Worm (Caenorhabditis elegans): Measurements from ENCODE around the gene F54D10.4.

F54D10.4 gene

DNA sequence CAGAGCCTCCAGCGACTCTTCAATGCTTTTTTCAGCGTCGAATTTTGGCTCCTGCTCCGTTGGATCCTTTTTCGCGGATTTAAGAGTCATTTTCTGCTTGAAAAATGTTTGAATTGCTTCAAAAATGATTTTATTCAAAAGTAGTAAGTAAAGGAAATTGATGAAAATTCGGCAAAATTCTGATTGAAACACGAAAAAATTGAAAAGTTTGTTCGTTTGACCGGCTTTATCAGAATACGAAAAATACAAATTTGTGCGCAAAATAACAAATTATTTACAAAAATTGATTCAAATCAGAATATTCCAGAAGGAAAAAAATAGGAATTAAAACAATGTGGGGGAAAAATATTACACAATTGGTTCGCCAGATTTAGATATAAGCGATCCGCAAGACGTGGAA is at the start of gene F54D10.4:
Gene F54D10.4, minus strand, starts transcription at position 101 of the 400 bp plus-strand sequence.
- TF ChIP-seq nhr-232 (tag; optimal IDR thresholded peaks at IDR 0.05) (no peak), unc-86 (tag; optimal IDR thresholded peaks at IDR 0.05) (no peak), lim-6 (tag; optimal IDR thresholded peaks at IDR 0.05) (no peak), hlh-8 (tag; optimal IDR thresholded peaks at IDR 0.05) (no peak), K09A11.1 (tag; optimal IDR thresholded peaks at IDR 0.05; ENCODE audit: insufficient read depth) (no peak), fax-1 (tag; optimal IDR thresholded peaks at IDR 0.05) (no peak), odd-2 (tag; optimal IDR thresholded peaks at IDR 0.05) (no peak), ceh-34 (tag; optimal IDR thresholded peaks at IDR 0.05) (no peak), fkh-10 (GFP tag; optimal IDR thresholded peaks at IDR 0.05) (no peak), ceh-31 (tag; optimal IDR thresholded peaks at IDR 0.05) (no peak), ceh-45 (GFP tag; IDR thresholded peaks at IDR 0.05) (no peak)

DNA sequence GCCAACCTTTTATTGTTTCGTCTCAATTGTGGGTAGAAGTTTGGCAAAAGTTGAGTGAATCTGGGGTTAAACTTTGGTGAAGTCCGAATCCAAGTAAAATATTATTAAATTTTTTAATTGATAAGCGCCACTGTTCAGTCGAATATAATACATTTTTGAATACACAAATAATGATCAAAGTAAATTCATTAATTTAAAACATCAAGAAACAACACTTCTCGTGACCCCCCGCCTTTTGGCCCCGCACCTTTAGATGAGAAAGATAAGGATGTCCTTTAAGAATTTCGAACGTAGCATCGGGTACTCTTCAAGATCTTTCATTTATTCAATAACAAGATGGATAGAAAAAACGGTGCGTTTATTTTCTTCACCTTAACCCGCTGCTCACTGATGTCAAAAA is 45.8 kb upstream of the F54D10.4 start, which contains the start of gene nhr-257:
Gene nhr-257, plus strand, starts transcription at position 301 of the 400 bp plus-strand sequence.
- TF ChIP-seq ama-1 (optimal IDR thresholded peaks at IDR 0.05) (no peak), ahr-1 (tag; optimal IDR thresholded peaks at IDR 0.05) (no peak), unc-3 (GFP tag; conservative IDR thresholded peaks at IDR 0.05) (no peak), unc-3 (tag; optimal IDR thresholded peaks at IDR 0.05) (no peak), tbx-2 (tag; optimal IDR thresholded peaks at IDR 0.05) (no peak), ztf-16 (tag; optimal IDR thresholded peaks at IDR 0.05) (no peak), ceh-18 (tag; optimal IDR thresholded peaks at IDR 0.05) (no peak), pat-9 (tag; optimal IDR thresholded peaks at IDR 0.05) (no peak), T23F11.4 (GFP tag; optimal IDR thresholded peaks at IDR 0.05) (no peak), K09A11.1 (tag; optimal IDR thresholded peaks at IDR 0.05; ENCODE audit: insufficient read depth) (no peak), ceh-34 (tag; optimal IDR thresholded peaks at IDR 0.05) (no peak), pax-1 (tag; optimal IDR thresholded peaks at IDR 0.05) (no peak), npax-4 (tag; optimal IDR thresholded peaks at IDR 0.05) (no peak), fkh-10 (GFP tag; optimal IDR thresholded peaks at IDR 0.05) (no peak), unc-86 (tag; optimal IDR thresholded peaks at IDR 0.05) (no peak), pros-1 (tag; optimal IDR thresholded peaks at IDR 0.05) (no peak), lin-11 (tag; optimal IDR thresholded peaks at IDR 0.05) (no peak), nfya-1 (tag; optimal IDR thresholded peaks at IDR 0.05) (no peak)

DNA sequence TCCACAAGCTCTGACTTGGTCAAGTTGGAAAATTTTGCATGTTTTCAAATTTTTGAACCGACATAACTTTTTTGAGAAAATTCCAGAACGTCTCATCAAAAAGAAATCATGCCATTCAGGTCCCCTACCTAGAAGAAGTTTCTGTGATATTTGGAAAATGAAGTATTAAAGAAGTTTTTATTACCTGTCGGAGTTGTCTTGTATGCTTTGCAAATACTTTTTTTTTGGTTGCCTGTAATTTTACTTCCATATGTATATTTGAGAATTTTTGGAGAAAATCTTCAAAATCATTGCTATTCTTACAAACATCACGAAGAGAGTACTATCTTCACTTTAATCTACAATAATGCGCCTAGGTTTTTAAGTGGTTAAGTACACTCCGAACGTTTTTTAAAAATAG is 43.8 kb upstream of the F54D10.4 start, which contains the start of gene nhr-72:
Gene nhr-72, minus strand, starts transcription at position 101 of the 400 bp plus-strand sequence.
- TF ChIP-seq fkh-6 (tag; optimal IDR thresholded peaks at IDR 0.05) = no peak
- TF ChIP-seq syd-9 (tag; optimal IDR thresholded peaks at IDR 0.05) = no peak
- no peak for TF ChIP-seq zip-5 (tag; optimal IDR thresholded peaks at IDR 0.05)
- TF ChIP-seq hlh-30 (tag; optimal IDR thresholded peaks at IDR 0.05; ENCODE audit: insufficient read depth) = no peak
- no peak for TF ChIP-seq C08G9.2 (tag; optimal IDR thresholded peaks at IDR 0.05)
- no peak for TF ChIP-seq ceh-30 (tag; optimal IDR thresholded peaks at IDR 0.05)
- no peak for TF ChIP-seq C38D4.7 (GFP tag; optimal IDR thresholded peaks at IDR 0.05)
- TF ChIP-seq che-1 (tag; optimal IDR thresholded peaks at IDR 0.05) = no peak
- no peak for TF ChIP-seq unc-3 (GFP tag; conservative IDR thresholded peaks at IDR 0.05)
- no peak for TF ChIP-seq unc-3 (tag; optimal IDR thresholded peaks at IDR 0.05)
- no peak for TF ChIP-seq unc-42 (tag; optimal IDR thresholded peaks at IDR 0.05)
- TF ChIP-seq mec-3 (tag; optimal IDR thresholded peaks at IDR 0.05; ENCODE audit: borderline replicate concordance) = no peak
- TF ChIP-seq F13H6.1 (tag; optimal IDR thresholded peaks at IDR 0.05) = no peak
- TF ChIP-seq ceh-18 (tag; optimal IDR thresholded peaks at IDR 0.05) = no peak
- TF ChIP-seq ceh-14 (tag; optimal IDR thresholded peaks at IDR 0.05) = no peak
- no peak for TF ChIP-seq pqm-1 (tag; optimal IDR thresholded peaks at IDR 0.05)
- TF ChIP-seq tbx-2 (tag; optimal IDR thresholded peaks at IDR 0.05) = no peak
- no peak for TF ChIP-seq ceh-45 (GFP tag; IDR thresholded peaks at IDR 0.05)
- no peak for TF ChIP-seq lim-6 (tag; optimal IDR thresholded peaks at IDR 0.05)
- TF ChIP-seq ets-4 (tag; optimal IDR thresholded peaks at IDR 0.05) = no peak
- no peak for TF ChIP-seq ceh-6 (GFP tag; optimal IDR thresholded peaks at IDR 0.05)

Measured in whole organism, late embryonic.